Worm (Caenorhabditis elegans): Measurements from ENCODE around the gene fbxa-56.
"Not testable (repeated sequence)": the region's sequence is repeated elsewhere in the genome, so short reads cannot be mapped to it uniquely, and the experiment has no call there.

DNA sequence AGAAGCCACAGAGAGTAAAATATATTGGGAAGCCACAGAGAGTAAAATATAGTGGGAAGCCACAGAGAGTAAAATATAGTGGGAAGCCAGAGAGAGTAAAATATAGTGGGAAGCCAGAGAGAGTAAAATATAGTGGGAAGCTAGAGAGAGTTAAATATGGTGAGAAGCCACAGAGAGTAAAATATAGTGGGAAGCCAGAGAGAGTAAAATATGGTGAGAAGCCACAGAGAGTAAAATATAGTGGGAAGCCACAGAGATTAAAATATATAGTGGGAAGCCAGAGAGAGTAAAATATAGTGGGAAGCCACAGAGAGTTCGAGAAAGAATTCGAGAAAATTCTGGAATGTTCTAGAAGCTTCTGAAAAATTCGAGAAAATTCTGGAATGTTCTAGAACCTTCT is 6.5 kb downstream of the fbxa-56 start:
- not testable (repeated sequence) for TF ChIP-seq nhr-10 (tag; optimal IDR thresholded peaks at IDR 0.05); lin-15B (tag; optimal IDR thresholded peaks at IDR 0.05); unc-130 (GFP tag; optimal IDR thresholded peaks at IDR 0.05); lsy-2 (tag; optimal IDR thresholded peaks at IDR 0.05); nhr-28 (tag; optimal IDR thresholded peaks at IDR 0.05); dve-1 (tag; optimal IDR thresholded peaks at IDR 0.05; ENCODE audit: insufficient read depth); nhr-11 (tag; optimal IDR thresholded peaks at IDR 0.05); nhr-77 (tag; optimal IDR thresholded peaks at IDR 0.05); gei-8 (GFP tag; optimal IDR thresholded peaks at IDR 0.05); lin-13 (GFP tag; optimal IDR thresholded peaks at IDR 0.05); unc-62 (GFP tag; optimal IDR thresholded peaks at IDR 0.05 in 1 of 2); unc-62 (tag; optimal IDR thresholded peaks at IDR 0.05); ceh-44 (GFP tag; IDR thresholded peaks at IDR 0.05)

Measured in whole organism, L4 larva.